Worm (Caenorhabditis elegans) whole organism, L4 larva: ENCODE data around the gene T12B3.2.

Source experiments
- F26F4.8 ChIP-seq: fragments of 200-800 bp; sonication (Bioruptor generic); conservative IDR thresholded peaks from 2 replicates; pipeline ENCODE4 v1.3.6; 2022; ENCODE audit warnings: missing genetic modification characterization, missing compliant biosample characterization
- F37D6.2 ChIP-seq: sonication (generic microtip); optimal IDR thresholded peaks from 2 replicates; lab custom pipeline; 2016; ENCODE audit warnings: mild to moderate bottlenecking, missing genetic modification characterization, missing compliant biosample characterization
- F44E2.7 ChIP-seq: fragments of 200-800 bp; sonication (Bioruptor generic); IDR thresholded peaks from 2 replicates; pipeline ENCODE4 v2.1.2; 2022; ENCODE audit warnings: missing genetic modification characterization, missing compliant biosample characterization
- T20F7.1 ChIP-seq: fragments of 200-800 bp; sonication (Bioruptor generic); optimal IDR thresholded peaks from 2 replicates; lab custom pipeline; 2018; ENCODE audit warnings: mild to moderate bottlenecking, missing genetic modification characterization, missing compliant biosample characterization
- Y5F2A.4 ChIP-seq: fragments of 200-800 bp; sonication (Bioruptor generic); optimal IDR thresholded peaks from 2 replicates; lab custom pipeline; 2018; ENCODE audit warnings: mild to moderate bottlenecking, missing genetic modification characterization, missing compliant biosample characterization
- Y75B8A.6 ChIP-seq: fragments of 200-800 bp; sonication (Bioruptor generic); IDR thresholded peaks from 2 replicates; pipeline ENCODE4 v1.3.6; 2022; ENCODE audit warnings: missing genetic modification reagents, missing genetic modification characterization, missing compliant biosample characterization
- ama-1 ChIP-seq: fragments of 150-350 bp; optimal IDR thresholded peaks from 2 replicates; lab custom pipeline; 2014; ENCODE audit warnings: inconsistent platforms, mixed read lengths
- attf-4 ChIP-seq: sonication (generic microtip); optimal IDR thresholded peaks from 3 replicates; lab custom pipeline; 2017; ENCODE audit warnings: missing biosample characterization, missing genetic modification characterization
- ceh-28 ChIP-seq: fragments of 150-350 bp; optimal IDR thresholded peaks from 2 replicates; lab custom pipeline; 2014; ENCODE audit warnings: missing biosample characterization, missing genetic modification reagents, missing genetic modification characterization
- ceh-32 ChIP-seq: sonication (generic microtip); optimal IDR thresholded peaks from 2 replicates; lab custom pipeline; 2016; ENCODE audit warnings: mild to moderate bottlenecking, missing genetic modification characterization, missing compliant biosample characterization; ENCODE audit not compliant: poor library complexity
- ceh-62 ChIP-seq: sonication (generic microtip); optimal IDR thresholded peaks from 2 replicates; lab custom pipeline; 2017; ENCODE audit warnings: missing biosample characterization, missing genetic modification characterization
- ces-1 ChIP-seq: fragments of 150-350 bp; sonication (generic microtip); optimal IDR thresholded peaks from 4 replicates; lab custom pipeline; 2014; ENCODE audit warnings: missing biosample characterization, missing genetic modification reagents, missing genetic modification characterization
- daf-12 ChIP-seq: fragments of 150-350 bp; optimal IDR thresholded peaks from 2 replicates; lab custom pipeline; 2014; ENCODE audit warnings: missing biosample characterization, missing genetic modification reagents, missing genetic modification characterization
- daf-16 ChIP-seq, 3 experiments: sonication (generic microtip); optimal IDR thresholded peaks; 2 replicates each; lab custom pipeline; 2016 to 2017; ENCODE audit warnings: missing genetic modification characterization in 3 of 3, missing genetic modification reagents in 3 of 3, mild to moderate bottlenecking in 2 of 3, missing compliant biosample characterization in 2 of 3, missing biosample characterization in 1 of 3, moderate library complexity in 1 of 3
- daf-19 ChIP-seq: fragments of 200-800 bp; sonication (Bioruptor generic); conservative IDR thresholded peaks from 2 replicates; pipeline ENCODE4 v1.3.6; 2022; ENCODE audit warnings: missing genetic modification characterization, missing compliant biosample characterization
- dmd-6 ChIP-seq: fragments of 200-800 bp; sonication (Bioruptor generic); IDR thresholded peaks from 2 replicates; pipeline ENCODE4 v1.3.6; 2022; ENCODE audit warnings: missing genetic modification reagents, missing genetic modification characterization, missing compliant biosample characterization
- egl-43 ChIP-seq: fragments of 200-800 bp; sonication (Bioruptor generic); IDR thresholded peaks from 2 replicates; pipeline ENCODE4 v1.3.6; 2022; ENCODE audit warnings: missing genetic modification reagents, missing genetic modification characterization, missing compliant biosample characterization
- hif-1 ChIP-seq, 2 experiments: sonication (generic microtip); optimal IDR thresholded peaks; 2 replicates each; lab custom pipeline; 2016 to 2017; ENCODE audit warnings: missing compliant biosample characterization in 2 of 2, missing genetic modification characterization in 2 of 2, missing genetic modification reagents in 2 of 2, missing genotype in 2 of 2, mild to moderate bottlenecking in 1 of 2
- hmg-1.1 ChIP-seq: fragments of 200-800 bp; sonication (Bioruptor generic); IDR thresholded peaks from 2 replicates; pipeline ENCODE4 v1.3.6; 2022; ENCODE audit warnings: missing genetic modification reagents, missing genetic modification characterization, missing compliant biosample characterization
- lim-7 ChIP-seq: fragments of 200-800 bp; sonication (Bioruptor generic); IDR thresholded peaks from 2 replicates; pipeline ENCODE4 v1.3.6; 2022; ENCODE audit warnings: missing genetic modification characterization, missing compliant biosample characterization
- lin-1 ChIP-seq: fragments of 200-800 bp; sonication (Bioruptor generic); IDR thresholded peaks from 2 replicates; pipeline ENCODE4 v1.3.6; 2022; ENCODE audit warnings: missing genetic modification reagents, missing genetic modification characterization, missing compliant biosample characterization
- lin-13 ChIP-seq: fragments of 150-350 bp; optimal IDR thresholded peaks from 2 replicates; lab custom pipeline; 2014; ENCODE audit warnings: missing biosample characterization, missing genetic modification reagents, missing genetic modification characterization
- lin-29 ChIP-seq: fragments of 200-800 bp; sonication (Bioruptor generic); IDR thresholded peaks from 2 replicates; pipeline ENCODE4 v1.3.6; 2022; ENCODE audit warnings: missing genetic modification reagents, missing genetic modification characterization, missing compliant biosample characterization
- lin-38 ChIP-seq: fragments of 200-800 bp; sonication (Bioruptor generic); IDR thresholded peaks from 2 replicates; pipeline ENCODE4 v1.3.6; 2022; ENCODE audit warnings: missing genetic modification reagents, missing genetic modification characterization, missing compliant biosample characterization
- lin-39 ChIP-seq: fragments of 150-350 bp; optimal IDR thresholded peaks from 2 replicates; lab custom pipeline; 2014; ENCODE audit warnings: missing biosample characterization, missing genetic modification reagents, missing genetic modification characterization
- lsy-2 ChIP-seq, 2 experiments: fragments of 150-350 bp in 1 of 2; sonication (generic microtip) in 1 of 2; optimal IDR thresholded peaks; 2 replicates each; lab custom pipeline; 2014 to 2017; ENCODE audit warnings: missing biosample characterization in 2 of 2, missing genetic modification characterization in 2 of 2
- madf-5 ChIP-seq, 2 experiments: fragments of 200-800 bp; sonication (Bioruptor generic); IDR thresholded peaks; 2 replicates each; pipeline ENCODE4 v1.3.6; 2022; ENCODE audit warnings: missing compliant biosample characterization in 2 of 2, missing genetic modification characterization in 2 of 2
- mdl-1 ChIP-seq, 2 experiments: fragments of 150-350 bp in 1 of 2; sonication (generic microtip) in 1 of 2; optimal IDR thresholded peaks; 2 replicates each; lab custom pipeline; 2014 to 2017; ENCODE audit warnings: missing biosample characterization in 2 of 2, missing genetic modification characterization in 2 of 2
- mdt-29 ChIP-seq: fragments of 200-800 bp; sonication (Bioruptor generic); IDR thresholded peaks from 2 replicates; pipeline ENCODE4 v1.3.6; 2022; ENCODE audit warnings: missing genetic modification reagents, missing genetic modification characterization, missing compliant biosample characterization
- mep-1 ChIP-seq: fragments of 150-350 bp; sonication (generic microtip); optimal IDR thresholded peaks from 3 replicates; lab custom pipeline; 2014; ENCODE audit warnings: missing biosample characterization, missing genetic modification characterization
- nhr-102 ChIP-seq: sonication (generic microtip); optimal IDR thresholded peaks from 2 replicates; lab custom pipeline; 2016; ENCODE audit warnings: mild to moderate bottlenecking, missing genetic modification characterization, moderate library complexity, missing compliant biosample characterization
- nhr-25 ChIP-seq: sonication (generic microtip); optimal IDR thresholded peaks from 2 replicates; lab custom pipeline; 2017; ENCODE audit warnings: missing genetic modification characterization, mild to moderate bottlenecking, missing compliant biosample characterization, antibody characterized with exemption, moderate library complexity, borderline replicate concordance; ENCODE audit not compliant: insufficient read depth
- nhr-41 ChIP-seq: fragments of 200-800 bp; sonication (Bioruptor generic); IDR thresholded peaks from 2 replicates; pipeline ENCODE4 v1.3.6; 2022; ENCODE audit warnings: missing genetic modification reagents, missing genetic modification characterization, missing compliant biosample characterization
- nhr-48 ChIP-seq: sonication (generic microtip); optimal IDR thresholded peaks from 2 replicates; lab custom pipeline; 2016; ENCODE audit warnings: mild to moderate bottlenecking, missing genetic modification characterization, missing compliant biosample characterization
- nhr-6 ChIP-seq: fragments of 150-350 bp; optimal IDR thresholded peaks from 2 replicates; lab custom pipeline; 2014; ENCODE audit warnings: missing biosample characterization, missing genetic modification characterization
- nhr-76 ChIP-seq: fragments of 150-350 bp; optimal IDR thresholded peaks from 2 replicates; lab custom pipeline; 2014; ENCODE audit warnings: missing biosample characterization, missing genetic modification characterization
- php-3 ChIP-seq: fragments of 200-800 bp; sonication (Bioruptor generic); IDR thresholded peaks from 2 replicates; pipeline ENCODE4 v1.3.6; 2022; ENCODE audit warnings: missing genetic modification reagents, missing genetic modification characterization, missing compliant biosample characterization
- pqm-1 ChIP-seq: sonication (generic microtip); optimal IDR thresholded peaks from 2 replicates; lab custom pipeline; 2017; ENCODE audit warnings: missing biosample characterization, missing genetic modification characterization
- sdz-12 ChIP-seq: fragments of 200-800 bp; sonication (Bioruptor generic); optimal IDR thresholded peaks from 2 replicates; lab custom pipeline; 2018; ENCODE audit warnings: mild to moderate bottlenecking, missing genetic modification characterization, missing compliant biosample characterization
- set-16 ChIP-seq: fragments of 200-800 bp; sonication (Bioruptor generic); IDR thresholded peaks from 2 replicates; pipeline ENCODE4 v1.3.6; 2022; ENCODE audit warnings: missing genetic modification reagents, missing genetic modification characterization, missing compliant biosample characterization
- skn-1 ChIP-seq: fragments of 150-350 bp; optimal IDR thresholded peaks from 2 replicates; lab custom pipeline; 2014; ENCODE audit warnings: missing biosample characterization, missing genetic modification characterization
- spr-3 ChIP-seq: fragments of 200-800 bp; sonication (Bioruptor generic); optimal IDR thresholded peaks from 2 replicates; lab custom pipeline; 2018; ENCODE audit warnings: mild to moderate bottlenecking, missing genetic modification characterization, missing compliant biosample characterization
- tag-97 ChIP-seq: fragments of 200-800 bp; sonication (Bioruptor generic); IDR thresholded peaks from 2 replicates; pipeline ENCODE4 v1.3.6; 2022; ENCODE audit warnings: missing genetic modification characterization, missing compliant biosample characterization
- tra-1 ChIP-seq: fragments of 200-800 bp; sonication (Bioruptor generic); IDR thresholded peaks from 2 replicates; pipeline ENCODE4 v1.3.6; 2022; ENCODE audit warnings: missing genetic modification reagents, missing genetic modification characterization, missing compliant biosample characterization
- unc-130 ChIP-seq: sonication (generic microtip); optimal IDR thresholded peaks from 2 replicates; lab custom pipeline; 2016; ENCODE audit warnings: missing genetic modification reagents, missing genetic modification characterization, missing compliant biosample characterization
- unc-39 ChIP-seq: sonication (generic microtip); optimal IDR thresholded peaks from 2 replicates; lab custom pipeline; 2017; ENCODE audit warnings: missing biosample characterization, missing genetic modification characterization
- vab-7 ChIP-seq: fragments of 200-800 bp; sonication (Bioruptor generic); IDR thresholded peaks from 2 replicates; pipeline ENCODE4 v1.3.6; 2022; ENCODE audit warnings: missing genetic modification reagents, missing genetic modification characterization, missing compliant biosample characterization
- zag-1 ChIP-seq: fragments of 150-350 bp; optimal IDR thresholded peaks from 2 replicates; lab custom pipeline; 2014; ENCODE audit warnings: missing biosample characterization, missing genetic modification characterization
- zip-11 ChIP-seq: fragments of 200-800 bp; sonication (Bioruptor generic); IDR thresholded peaks from 2 replicates; pipeline ENCODE4 v1.3.6; 2022; ENCODE audit warnings: missing genetic modification characterization, missing compliant biosample characterization
- zip-2 ChIP-seq: fragments of 150-350 bp; optimal IDR thresholded peaks from 2 replicates; lab custom pipeline; 2014; ENCODE audit warnings: missing biosample characterization, missing genetic modification characterization
- ztf-7 ChIP-seq: fragments of 150-350 bp; optimal IDR thresholded peaks from 2 replicates; lab custom pipeline; 2014; ENCODE audit warnings: missing biosample characterization, missing genetic modification characterization

The T12B3.2 gene

ce11 chrIV:7402077-7402476 lies 25.5 kb downstream of the T12B3.2 start (continued):
- no peak for TF ChIP-seq nhr-102 (tag; lab: Kevin White, UChicago)
- TF ChIP-seq lim-7, result no peak
- peak; percentile 97 for TF ChIP-seq set-16 (GFP tag; lab: Robert Waterston, UW)
- TF ChIP-seq sdz-12 (GFP tag; lab: Kevin White, UChicago), result no peak
- TF ChIP-seq daf-16 (GFP tag; optimal IDR thresholded peaks at IDR 0.05; lab: Kevin White, UChicago), result no peak
- TF ChIP-seq daf-16 (tag; optimal IDR thresholded peaks at IDR 0.05; lab: Kevin White, UChicago), result no peak
- no peak for TF ChIP-seq T20F7.1 (GFP tag; lab: Kevin White, UChicago)
- no peak for TF ChIP-seq skn-1
- TF ChIP-seq mdl-1 (tag; optimal IDR thresholded peaks at IDR 0.05; lab: Kevin White, UChicago), result peak in 1 of 2 experiments; percentile 35
- peak; percentile 76 for TF ChIP-seq mep-1 (tag; lab: Kevin White, UChicago)
- no peak for TF ChIP-seq nhr-25
- no peak for TF ChIP-seq daf-12 (tag; lab: Kevin White, UChicago)
- no peak for TF ChIP-seq ceh-32
- TF ChIP-seq unc-39 (tag; lab: Kevin White, UChicago), result no peak
- no peak for TF ChIP-seq daf-19 (GFP tag; lab: Robert Waterston, UW)
- peak; percentile 94 for TF ChIP-seq F37D6.2 (tag; lab: Kevin White, UChicago)
- TF ChIP-seq hmg-1.1, result peak; percentile 86
- TF ChIP-seq mdt-29 (GFP tag; lab: Robert Waterston, UW), result no peak
- peak; percentile 47; the same call in 1 of the 2 replicates for TF ChIP-seq tra-1 (GFP tag; lab: Robert Waterston, UW)
- TF ChIP-seq nhr-48 (tag; lab: Kevin White, UChicago), result no peak
- no peak for TF ChIP-seq lin-39
- peak; percentile 61; the same call in 1 of the 2 replicates for TF ChIP-seq vab-7
- TF ChIP-seq ces-1 (GFP tag; lab: Kevin White, UChicago), result no peak
- TF ChIP-seq F26F4.8 (GFP tag; lab: Robert Waterston, UW), result no peak
- TF ChIP-seq dmd-6 (GFP tag; lab: Robert Waterston, UW), result peak; percentile 28; the same call in 1 of the 2 replicates
- no peak for TF ChIP-seq spr-3 (GFP tag; lab: Kevin White, UChicago)
- TF ChIP-seq attf-4, result no peak
- TF ChIP-seq ama-1, result no peak
- no peak for TF ChIP-seq F44E2.7 (GFP tag; lab: Robert Waterston, UW)
- TF ChIP-seq ztf-7 (tag; lab: Kevin White, UChicago), result no peak
- TF ChIP-seq nhr-41, result no peak
- no peak for TF ChIP-seq lin-13 (GFP tag; lab: Kevin White, UChicago)
- peak; percentile 56 for TF ChIP-seq ceh-28 (tag; lab: Kevin White, UChicago)
- no peak for TF ChIP-seq unc-130 (GFP tag; lab: Kevin White, UChicago)
- TF ChIP-seq Y75B8A.6 (GFP tag; lab: Robert Waterston, UW), result no peak
- TF ChIP-seq lin-38 (GFP tag; lab: Robert Waterston, UW), result no peak; the same call in 1 of the 2 replicates
- no peak for TF ChIP-seq lin-1 (GFP tag; lab: Robert Waterston, UW)
- no peak for TF ChIP-seq pqm-1 (tag; lab: Kevin White, UChicago)
- peak in 1 of 2 experiments; percentile 65 for TF ChIP-seq hif-1 (tag; optimal IDR thresholded peaks at IDR 0.05; lab: Kevin White, UChicago)
- no peak for TF ChIP-seq zag-1 (tag; lab: Kevin White, UChicago)
- peak; percentile 85 for TF ChIP-seq egl-43 (GFP tag; lab: Robert Waterston, UW)
- no peak for TF ChIP-seq tag-97 (GFP tag; lab: Robert Waterston, UW)
- TF ChIP-seq Y5F2A.4, result no peak
- TF ChIP-seq nhr-76, result no peak
- TF ChIP-seq lsy-2 (tag; optimal IDR thresholded peaks at IDR 0.05; lab: Kevin White, UChicago), result peak; percentile 25 to 71
- TF ChIP-seq php-3 (GFP tag; lab: Robert Waterston, UW), result no peak
- TF ChIP-seq zip-11, result no peak
- TF ChIP-seq lin-29 (GFP tag; lab: Robert Waterston, UW), result no peak
- TF ChIP-seq ceh-62 (tag; lab: Kevin White, UChicago), result no peak
- TF ChIP-seq madf-5 (GFP tag; IDR thresholded peaks at IDR 0.05; lab: Robert Waterston, UW), result no peak
- TF ChIP-seq nhr-6, result no peak
- no peak for TF ChIP-seq zip-2 (tag; lab: Kevin White, UChicago)
